Worm (Caenorhabditis elegans) whole organism, L2 larva: ENCODE results near the gene hlb-1.

ENCODE experiments used
- alr-1 ChIP-seq: fragments of 150-350 bp; optimal IDR thresholded peaks from 2 replicates; lab custom pipeline; 2014; ENCODE audit warnings: missing biosample characterization, missing genetic modification characterization
- elt-3 ChIP-seq: sonication (generic microtip); optimal IDR thresholded peaks from 2 replicates; lab custom pipeline; 2017; ENCODE audit warnings: missing biosample characterization, missing genetic modification characterization
- skn-1 ChIP-seq: sonication (generic microtip); optimal IDR thresholded peaks from 2 replicates; lab custom pipeline; 2017; ENCODE audit warnings: missing biosample characterization, missing genetic modification characterization
- snpc-4 ChIP-seq: fragments of 150-350 bp; optimal IDR thresholded peaks from 2 replicates; lab custom pipeline; 2014; ENCODE audit warnings: missing biosample characterization, missing genetic modification characterization

- TF ChIP-seq elt-3 (tag; lab: Kevin White, UChicago) (no peak), skn-1 (tag; lab: Kevin White, UChicago) (no peak), alr-1 (tag; lab: Kevin White, UChicago) (no peak), snpc-4 (tag; lab: Kevin White, UChicago) (no peak)
These were observed 31.1 kb upstream of the hlb-1 start for ce11 chrX:13913641-13914040.
